Worm (Caenorhabditis elegans) whole organism, mixed stage, embryonic: ENCODE data around the gene sti-1.

Experiments used
- bed-3 ChIP-seq: fragments of 200-800 bp; sonication (Bioruptor generic); optimal IDR thresholded peaks from 3 replicates; lab custom pipeline; 2018; ENCODE audit warnings: mild to moderate bottlenecking, missing genetic modification characterization, moderate library complexity, missing compliant biosample characterization
- elt-3 ChIP-seq: fragments of 150-350 bp; optimal IDR thresholded peaks from 2 replicates; lab custom pipeline; 2014; ENCODE audit warnings: missing biosample characterization, missing genetic modification characterization
- lin-13 ChIP-seq: fragments of 150-350 bp; optimal IDR thresholded peaks from 2 replicates; lab custom pipeline; 2014; ENCODE audit warnings: missing biosample characterization, missing genetic modification characterization

- TF ChIP-seq elt-3 (tag; lab: Kevin White, UChicago) (no peak), lin-13 (tag; lab: Kevin White, UChicago) (peak; percentile 69), bed-3 (GFP tag; lab: Kevin White, UChicago) (no peak)
These were observed at the start of gene sti-1 for ce11 chrV:773256-773655.
